Fruit fly (Drosophila melanogaster): ENCODE measurements around the gene CG34367.

The CG34367 gene

dm6 chr2L:10339212-10339721, 14.4 kb downstream of the CG34367 start, which contains the start of gene SamDC (continued):
- TF ChIP-seq wor (GFP tag; IDR thresholded peaks at IDR 0.05) = no peak
- TF ChIP-seq gce (GFP tag; IDR thresholded peaks at IDR 0.05) = no peak
- no peak for TF ChIP-seq danr (GFP tag; IDR thresholded peaks at IDR 0.05)
- no peak for TF ChIP-seq dati (GFP tag; IDR thresholded peaks at IDR 0.05)
- TF ChIP-seq CG18476 (GFP tag; optimal IDR thresholded peaks at IDR 0.05) = no peak
- peak; percentile 16 for TF ChIP-seq ash1 (GFP tag; optimal IDR thresholded peaks at IDR 0.05)
- TF ChIP-seq sens-2 (GFP tag; IDR thresholded peaks at IDR 0.05) = no peak
- TF ChIP-seq Ada2b (GFP tag; IDR thresholded peaks at IDR 0.05) = peak; percentile 63
- TF ChIP-seq Elba2 (GFP tag; optimal IDR thresholded peaks at IDR 0.05) = no peak
- TF ChIP-seq CG16815 (GFP tag; optimal IDR thresholded peaks at IDR 0.05) = peak; percentile 7
- TF ChIP-seq Eip74EF (GFP tag; optimal IDR thresholded peaks at IDR 0.05) = peak in 1 of 2 experiments; percentile 94
- TF ChIP-seq cg (GFP tag; optimal IDR thresholded peaks at IDR 0.05) = no peak
- peak; percentile 26 for TF ChIP-seq NC2α (GFP tag; optimal IDR thresholded peaks at IDR 0.05)
- TF ChIP-seq CG7928 (GFP tag; optimal IDR thresholded peaks at IDR 0.05) = no peak
- TF ChIP-seq CG7963 (GFP tag; IDR thresholded peaks at IDR 0.05; ENCODE audit: partially characterized antibody) = peak; percentile 76
- no peak for TF ChIP-seq Blimp-1 (GFP tag; optimal IDR thresholded peaks at IDR 0.05)
- TF ChIP-seq CG4730 (GFP tag; IDR thresholded peaks at IDR 0.05) = no peak
- TF ChIP-seq Dll (GFP tag; IDR thresholded peaks at IDR 0.05; ENCODE audit: partially characterized antibody) = peak; percentile 77
- 0 out of 2 replicates have a peak, but pooled peaks have one; percentile 31 for TF ChIP-seq CG4360 (GFP tag; IDR thresholded peaks at IDR 0.05)
- TF ChIP-seq CG11398 (GFP tag; optimal IDR thresholded peaks at IDR 0.05) = no peak
- TF ChIP-seq CG34422 (GFP tag; IDR thresholded peaks at IDR 0.05) = peak; percentile 72; the same call in 2 of the 3 replicates
- TF ChIP-seq CG10979 (tag; optimal IDR thresholded peaks at IDR 0.05) = peak; percentile 16
- TF ChIP-seq cato (GFP tag; optimal IDR thresholded peaks at IDR 0.05; ENCODE audit: borderline replicate concordance) = no peak
- TF ChIP-seq ftz-f1 (GFP tag; optimal IDR thresholded peaks at IDR 0.05) = no peak
- no peak for TF ChIP-seq CG1647 (GFP tag; optimal IDR thresholded peaks at IDR 0.05)
- TF ChIP-seq sug (tag; optimal IDR thresholded peaks at IDR 0.05) = peak; percentile 48
- TF ChIP-seq Atf3 (GFP tag; optimal IDR thresholded peaks at IDR 0.05) = no peak
- TF ChIP-seq CG1792 (GFP tag; optimal IDR thresholded peaks at IDR 0.05) = no peak
- TF ChIP-seq CG10366 (GFP tag; IDR thresholded peaks at IDR 0.05) = no peak; the same call in 1 of the 2 replicates
- TF ChIP-seq nerfin-2 (GFP tag; IDR thresholded peaks at IDR 0.05; ENCODE audit: partially characterized antibody) = peak; percentile 59; the same call in 1 of the 2 replicates
- peak in 1 of 2 experiments; percentile 49 for TF ChIP-seq bsh (GFP tag; optimal IDR thresholded peaks at IDR 0.05)
- TF ChIP-seq CG10147 (GFP tag; optimal IDR thresholded peaks at IDR 0.05) = no peak
- no peak for TF ChIP-seq so (GFP tag; IDR thresholded peaks at IDR 0.05)
- no peak for TF ChIP-seq ase (GFP tag; IDR thresholded peaks at IDR 0.05)
- TF ChIP-seq Xbp1 (GFP tag; optimal IDR thresholded peaks at IDR 0.05) = peak; percentile 51
- peak in 2 of 3 experiments; percentile 24 to 98 for TF ChIP-seq lola (GFP tag; optimal IDR thresholded peaks at IDR 0.05)
- TF ChIP-seq CoRest (tag; optimal IDR thresholded peaks at IDR 0.05) = peak; percentile 66
- peak; percentile 80 for TF ChIP-seq CG15514 (GFP tag; optimal IDR thresholded peaks at IDR 0.05)
- peak; percentile 17 for TF ChIP-seq Dp (GFP tag; optimal IDR thresholded peaks at IDR 0.05)
- TF ChIP-seq CG5245 (GFP tag; optimal IDR thresholded peaks at IDR 0.05) = peak; percentile 14
- no peak for TF ChIP-seq CG11560 (tag; IDR thresholded peaks at IDR 0.05)
- peak; percentile 13 for TF ChIP-seq tin (GFP tag; optimal IDR thresholded peaks at IDR 0.05)
- peak; percentile 73 for TF ChIP-seq CG11504 (tag; optimal IDR thresholded peaks at IDR 0.05)
- TF ChIP-seq Nf-YB (GFP tag; optimal IDR thresholded peaks at IDR 0.05) = peak; percentile 4
- peak; percentile 26 for TF ChIP-seq CG3281 (GFP tag; optimal IDR thresholded peaks at IDR 0.05)
- TF ChIP-seq oc (tag; optimal IDR thresholded peaks at IDR 0.05) = no peak
- no peak for TF ChIP-seq CG17612 (GFP tag; IDR thresholded peaks at IDR 0.05)
- no peak for TF ChIP-seq abd-A (tag; optimal IDR thresholded peaks at IDR 0.05)
- peak; percentile 19 for TF ChIP-seq corto (GFP tag; optimal IDR thresholded peaks at IDR 0.05)

Data from whole organism, embryonic.